Worm (Caenorhabditis elegans): Measurements from ENCODE around the gene wrt-6.

DNA sequence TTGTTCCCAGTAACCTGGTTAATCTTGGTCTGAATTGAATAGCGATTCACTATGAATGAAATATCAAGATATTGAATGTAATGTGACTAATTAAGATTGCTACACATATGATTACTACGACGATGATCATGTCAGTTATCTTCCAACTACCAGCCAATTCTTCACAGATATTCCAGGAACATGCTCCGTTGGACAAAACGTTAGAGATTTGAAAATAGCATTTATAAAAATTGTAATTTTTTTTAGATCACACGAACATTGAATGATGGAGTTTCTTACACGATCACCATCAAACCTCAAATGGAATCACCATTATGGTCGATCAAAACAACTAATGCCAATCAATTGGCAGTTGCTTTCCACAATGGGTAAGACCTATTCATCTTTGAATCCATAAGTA, 23.0 kb downstream of the wrt-6 start:
- TF ChIP-seq lin-13 (GFP tag; optimal IDR thresholded peaks at IDR 0.05) (no peak), dmd-4 (tag; optimal IDR thresholded peaks at IDR 0.05) (no peak), ztf-11 (tag; optimal IDR thresholded peaks at IDR 0.05) (no peak), ama-1 (optimal IDR thresholded peaks at IDR 0.05) (no peak), mdl-1 (tag; optimal IDR thresholded peaks at IDR 0.05) (no peak)

Measured in whole organism, L2 larva.